Worm (Caenorhabditis elegans): ENCODE results near the gene sao-1.
A peak's percentile ranks its signal among the peaks of the same experiment; 100 is the strongest.

Gene sao-1

ce11 chrV:13980807-13981206 lies 17.1 kb downstream of the sao-1 start, which contains the start of gene eol-1:
Gene eol-1, minus strand, starts transcription at chrV:13980907.
- TF ChIP-seq egl-27 (tag; optimal IDR thresholded peaks at IDR 0.05) (no peak), unc-39 (tag; optimal IDR thresholded peaks at IDR 0.05) (no peak), fos-1 (tag; optimal IDR thresholded peaks at IDR 0.05) (no peak), nhr-25 (tag; optimal IDR thresholded peaks at IDR 0.05) (no peak), lsy-2 (tag; optimal IDR thresholded peaks at IDR 0.05) (no peak), crh-2 (tag; optimal IDR thresholded peaks at IDR 0.05) (no peak), nhr-23 (tag; optimal IDR thresholded peaks at IDR 0.05) (no peak), lin-39 (tag; optimal IDR thresholded peaks at IDR 0.05) (no peak), nhr-11 (tag; optimal IDR thresholded peaks at IDR 0.05) (no peak), ztf-4 (tag; optimal IDR thresholded peaks at IDR 0.05) (no peak), nhr-6 (tag; optimal IDR thresholded peaks at IDR 0.05) (no peak), skn-1 (tag; optimal IDR thresholded peaks at IDR 0.05) (no peak), ztf-1 (GFP tag; conservative IDR thresholded peaks at IDR 0.05) (no peak)

- TF ChIP-seq lin-13 (GFP tag; optimal IDR thresholded peaks at IDR 0.05) (no peak), blmp-1 (tag; optimal IDR thresholded peaks at IDR 0.05; ENCODE audit: insufficient read depth) (no peak), egl-27 (tag; optimal IDR thresholded peaks at IDR 0.05) (no peak), elt-3 (tag; optimal IDR thresholded peaks at IDR 0.05) (no peak), nhr-25 (tag; optimal IDR thresholded peaks at IDR 0.05) (no peak), nhr-23 (tag; optimal IDR thresholded peaks at IDR 0.05) (no peak), unc-62 (GFP tag; optimal IDR thresholded peaks at IDR 0.05) (no peak), nhr-77 (tag; optimal IDR thresholded peaks at IDR 0.05) (no peak)
These were observed 18.0 kb downstream of the sao-1 start for ce11 chrV:13981677-13982076.

- TF ChIP-seq nhr-237 (tag; optimal IDR thresholded peaks at IDR 0.05) (no peak), nhr-12 (tag; optimal IDR thresholded peaks at IDR 0.05) (no peak), ama-1 (optimal IDR thresholded peaks at IDR 0.05) (no peak), lin-11 (tag; optimal IDR thresholded peaks at IDR 0.05) (no peak), nhr-21 (tag; optimal IDR thresholded peaks at IDR 0.05) (no peak)
These were observed 21.1 kb downstream of the sao-1 start, which contains the start of gene end-1 for ce11 chrV:13984828-13985227. Gene end-1, plus strand, starts transcription at chrV:13985128.

ce11 chrV:13986823-13987222 lies 23.1 kb downstream of the sao-1 start:
- no peak for TF ChIP-seq aly-2 (tag; optimal IDR thresholded peaks at IDR 0.05)
- no peak for TF ChIP-seq nhr-25 (tag; optimal IDR thresholded peaks at IDR 0.05)
- peak; percentile 32 for TF ChIP-seq crh-2 (tag; optimal IDR thresholded peaks at IDR 0.05)
- no peak for TF ChIP-seq nhr-6 (tag; optimal IDR thresholded peaks at IDR 0.05)
- peak; percentile 71 for TF ChIP-seq fos-1 (tag; optimal IDR thresholded peaks at IDR 0.05)
- TF ChIP-seq lin-39 (tag; optimal IDR thresholded peaks at IDR 0.05) = no peak
- no peak for TF ChIP-seq ceh-16 (tag; optimal IDR thresholded peaks at IDR 0.05)
- no peak for TF ChIP-seq sma-3 (GFP tag; optimal IDR thresholded peaks at IDR 0.05)
- TF ChIP-seq mab-5 (tag; optimal IDR thresholded peaks at IDR 0.05) = no peak

- TF ChIP-seq nhr-25 (tag; optimal IDR thresholded peaks at IDR 0.05) = no peak
- TF ChIP-seq R02D3.7 (tag; optimal IDR thresholded peaks at IDR 0.05) = no peak
- no peak for TF ChIP-seq alr-1 (tag; optimal IDR thresholded peaks at IDR 0.05)
- no peak for TF ChIP-seq aly-2 (tag; optimal IDR thresholded peaks at IDR 0.05)
- TF ChIP-seq elt-3 (tag; optimal IDR thresholded peaks at IDR 0.05) = no peak
- no peak for TF ChIP-seq lin-39 (tag; optimal IDR thresholded peaks at IDR 0.05)
- TF ChIP-seq mbf-1 (tag; optimal IDR thresholded peaks at IDR 0.05) = no peak
- no peak for TF ChIP-seq fos-1 (tag; optimal IDR thresholded peaks at IDR 0.05)
- no peak for TF ChIP-seq nhr-12 (tag; optimal IDR thresholded peaks at IDR 0.05)
- no peak for TF ChIP-seq dmd-4 (tag; optimal IDR thresholded peaks at IDR 0.05)
- TF ChIP-seq lin-13 (GFP tag; optimal IDR thresholded peaks at IDR 0.05) = no peak
These were observed 28.8 kb downstream of the sao-1 start, which contains the start of gene droe-4 for ce11 chrV:13992485-13992884. Gene droe-4, plus strand, starts transcription at chrV:13992656.

- TF ChIP-seq ceh-16 (tag; optimal IDR thresholded peaks at IDR 0.05) = no peak
- no peak for TF ChIP-seq nhr-6 (tag; optimal IDR thresholded peaks at IDR 0.05)
- no peak for TF ChIP-seq ztf-11 (tag; optimal IDR thresholded peaks at IDR 0.05)
- TF ChIP-seq ceh-82 (tag; optimal IDR thresholded peaks at IDR 0.05) = no peak
- peak; percentile 59 for TF ChIP-seq nhr-21 (tag; optimal IDR thresholded peaks at IDR 0.05)
- no peak for TF ChIP-seq nhr-12 (tag; optimal IDR thresholded peaks at IDR 0.05)
- TF ChIP-seq sem-4 (tag; optimal IDR thresholded peaks at IDR 0.05) = no peak
- no peak for TF ChIP-seq mab-5 (tag; optimal IDR thresholded peaks at IDR 0.05)
- no peak for TF ChIP-seq lin-13 (GFP tag; optimal IDR thresholded peaks at IDR 0.05)
These were observed 29.8 kb downstream of the sao-1 start for ce11 chrV:13993478-13993877.
